Worm (Caenorhabditis elegans) whole organism, young adult: ENCODE data around the gene Y47D7A.18.
A peak's percentile ranks its signal among the peaks of the same experiment; 100 is the strongest.

Experiments
- F10E7.11 ChIP-seq: sonication (generic microtip); optimal IDR thresholded peaks from 2 replicates; lab custom pipeline; 2017; ENCODE audit warnings: mild to moderate bottlenecking, missing genetic modification characterization, moderate library complexity, missing compliant biosample characterization
- K11D2.4 ChIP-seq: fragments of 200-800 bp; sonication (Bioruptor generic); IDR thresholded peaks from 2 replicates; pipeline ENCODE4 v1.3.6; 2022; ENCODE audit warnings: missing genetic modification reagents, missing genetic modification characterization, missing compliant biosample characterization
- T07F8.4 ChIP-seq: sonication (generic microtip); optimal IDR thresholded peaks from 2 replicates; lab custom pipeline; 2016; ENCODE audit warnings: mild to moderate bottlenecking, missing genetic modification characterization, moderate library complexity, missing compliant biosample characterization
- T26A5.8 ChIP-seq: sonication (generic microtip); optimal IDR thresholded peaks from 2 replicates; lab custom pipeline; 2016; ENCODE audit warnings: missing genetic modification characterization, missing compliant biosample characterization
- akir-1 ChIP-seq: fragments of 200-800 bp; sonication (Bioruptor generic); optimal IDR thresholded peaks from 2 replicates; lab custom pipeline; 2018; ENCODE audit warnings: mild to moderate bottlenecking, missing genetic modification characterization, moderate library complexity, missing compliant biosample characterization
- atf-7 ChIP-seq: sonication (generic microtip); optimal IDR thresholded peaks from 2 replicates; lab custom pipeline; 2017; ENCODE audit warnings: mild to moderate bottlenecking, missing genetic modification characterization, missing compliant biosample characterization
- attf-3 ChIP-seq: fragments of 200-800 bp; sonication (Bioruptor generic); conservative IDR thresholded peaks from 2 replicates; pipeline ENCODE4 v1.3.6; 2022; ENCODE audit warnings: missing genetic modification reagents, missing genetic modification characterization, missing compliant biosample characterization
- attf-6 ChIP-seq: fragments of 200-800 bp; sonication (Bioruptor generic); IDR thresholded peaks from 2 replicates; pipeline ENCODE4 v1.3.6; 2022; ENCODE audit warnings: missing genetic modification reagents, missing genetic modification characterization, missing compliant biosample characterization
- bed-1 ChIP-seq: fragments of 200-800 bp; sonication (Bioruptor generic); IDR thresholded peaks from 2 replicates; pipeline ENCODE4 v1.3.6; 2022; ENCODE audit warnings: missing genetic modification reagents, missing genetic modification characterization, missing compliant biosample characterization
- cebp-1 ChIP-seq, 2 experiments: fragments of 200-800 bp in 1 of 2; sonication (Bioruptor generic) in 1 of 2; sonication (generic microtip) in 1 of 2; IDR thresholded peaks in 1 of 2; optimal IDR thresholded peaks in 1 of 2; 2 replicates each; pipeline versions ENCODE4 v1.3.6 to Lab custom; 2017 to 2022; ENCODE audit warnings: missing compliant biosample characterization in 2 of 2, missing genetic modification characterization in 2 of 2, mild to moderate bottlenecking in 1 of 2, missing genetic modification reagents in 1 of 2, moderate library complexity in 1 of 2
- ceh-79 ChIP-seq: sonication (generic microtip); optimal IDR thresholded peaks from 2 replicates; lab custom pipeline; 2017; ENCODE audit warnings: mild to moderate bottlenecking, missing genetic modification characterization, missing compliant biosample characterization
- chd-7 ChIP-seq: sonication (generic microtip); optimal IDR thresholded peaks from 2 replicates; lab custom pipeline; 2016; ENCODE audit warnings: mild to moderate bottlenecking, missing genetic modification characterization, moderate library complexity, missing compliant biosample characterization
- egl-18 ChIP-seq: fragments of 200-800 bp; sonication (Bioruptor generic); IDR thresholded peaks from 2 replicates; pipeline ENCODE4 v1.3.6; 2022; ENCODE audit warnings: missing genetic modification reagents, missing genetic modification characterization, missing compliant biosample characterization
- egrh-3 ChIP-seq: fragments of 200-800 bp; sonication (Bioruptor generic); IDR thresholded peaks from 2 replicates; pipeline ENCODE4 v1.3.6; 2022; ENCODE audit warnings: missing genetic modification reagents, missing genetic modification characterization, missing compliant biosample characterization
- hsf-1 ChIP-seq: fragments of 200-800 bp; sonication (Bioruptor generic); IDR thresholded peaks from 2 replicates; pipeline ENCODE4 v1.3.6; 2022; ENCODE audit warnings: missing genetic modification reagents, missing genetic modification characterization, missing compliant biosample characterization
- lin-26 ChIP-seq: fragments of 200-800 bp; sonication (Bioruptor generic); IDR thresholded peaks from 2 replicates; pipeline ENCODE4 v1.3.6; 2022; ENCODE audit warnings: missing genetic modification reagents, missing genetic modification characterization, missing compliant biosample characterization
- lin-54 ChIP-seq: fragments of 200-800 bp; sonication (Bioruptor generic); optimal IDR thresholded peaks from 2 replicates; lab custom pipeline; 2018; ENCODE audit warnings: mild to moderate bottlenecking, missing genetic modification characterization, missing compliant biosample characterization
- madf-10 ChIP-seq: sonication (generic microtip); optimal IDR thresholded peaks from 2 replicates; lab custom pipeline; 2016; ENCODE audit warnings: mild to moderate bottlenecking, missing genetic modification characterization, missing compliant biosample characterization
- mxl-1 ChIP-seq: sonication (generic microtip); optimal IDR thresholded peaks from 2 replicates; lab custom pipeline; 2016; ENCODE audit warnings: missing genetic modification characterization, missing compliant biosample characterization
- nhr-90 ChIP-seq: sonication (generic microtip); optimal IDR thresholded peaks from 2 replicates; lab custom pipeline; 2016; ENCODE audit warnings: missing genotype, mild to moderate bottlenecking, missing genetic modification characterization, missing compliant biosample characterization
- rcor-1 ChIP-seq: fragments of 200-800 bp; sonication (Bioruptor generic); IDR thresholded peaks from 2 replicates; pipeline ENCODE4 v1.3.6; 2022; ENCODE audit warnings: missing genetic modification reagents, missing genetic modification characterization, missing compliant biosample characterization
- rec-8 ChIP-seq, 2 experiments: sonication (generic microtip); optimal IDR thresholded peaks; 2 replicates each; lab custom pipeline; 2016; ENCODE audit warnings: mild to moderate bottlenecking in 2 of 2, missing genetic modification characterization in 2 of 2, missing genetic modification reagents in 2 of 2, missing genotype in 2 of 2, missing biosample characterization in 1 of 2, missing compliant biosample characterization in 1 of 2, moderate library complexity in 1 of 2
- repo-1 ChIP-seq: sonication (generic microtip); optimal IDR thresholded peaks from 2 replicates; lab custom pipeline; 2017; ENCODE audit warnings: mild to moderate bottlenecking, missing genetic modification characterization, missing compliant biosample characterization
- snpc-1.3 ChIP-seq: sonication (generic microtip); optimal IDR thresholded peaks from 2 replicates; lab custom pipeline; 2017; ENCODE audit warnings: missing genetic modification characterization, mild to moderate bottlenecking, missing compliant biosample characterization, antibody characterized with exemption, moderate library complexity, missing genotype, missing genetic modification reagents; ENCODE audit not compliant: insufficient read depth
- snpc-3.4 ChIP-seq: sonication (generic microtip); optimal IDR thresholded peaks from 2 replicates; lab custom pipeline; 2017; ENCODE audit warnings: missing genetic modification characterization, mild to moderate bottlenecking, missing compliant biosample characterization, antibody characterized with exemption, moderate library complexity, missing genotype, missing genetic modification reagents
- zfh-2 ChIP-seq: fragments of 200-800 bp; sonication (Bioruptor generic); conservative IDR thresholded peaks from 2 replicates; pipeline ENCODE4 v1.3.6; 2022; ENCODE audit warnings: missing genetic modification reagents, missing genetic modification characterization, missing compliant biosample characterization
- ztf-26 ChIP-seq: sonication (generic microtip); optimal IDR thresholded peaks from 2 replicates; lab custom pipeline; 2017; ENCODE audit warnings: missing genetic modification characterization, missing compliant biosample characterization
- ztf-3 ChIP-seq: fragments of 200-800 bp; sonication (Bioruptor generic); optimal IDR thresholded peaks from 2 replicates; lab custom pipeline; 2018; ENCODE audit warnings: mild to moderate bottlenecking, missing genetic modification characterization, missing compliant biosample characterization
- ztf-6 ChIP-seq: fragments of 200-800 bp; sonication (Bioruptor generic); IDR thresholded peaks from 2 replicates; pipeline ENCODE4 v1.3.6; 2022; ENCODE audit warnings: missing genetic modification reagents, missing genetic modification characterization, missing compliant biosample characterization

Y47D7A.18 gene

ce11 chrV:4432196-4432595 lies 15.6 kb upstream of the Y47D7A.18 start:
- TF ChIP-seq zfh-2 (GFP tag; lab: Robert Waterston, UW): peak; percentile 55
- TF ChIP-seq egrh-3: peak; percentile 93

ce11 chrV:4429576-4429975 lies 13.0 kb upstream of the Y47D7A.18 start, which contains the start of gene Y47D7A.12:
Y47D7A.12 (minus strand) TSS chrV:4429676.
- TF ChIP-seq egl-18 (GFP tag; lab: Robert Waterston, UW) (no peak), lin-54 (GFP tag; lab: Kevin White, UChicago) (no peak), rec-8 (tag; optimal IDR thresholded peaks at IDR 0.05; lab: Kevin White, UChicago) (no peak), F10E7.11 (tag; lab: Kevin White, UChicago) (no peak), ceh-79 (no peak), snpc-1.3 (tag; lab: Kevin White, UChicago) (no peak)

- no peak for TF ChIP-seq T07F8.4
- TF ChIP-seq T26A5.8 (tag; lab: Kevin White, UChicago): no peak
- TF ChIP-seq chd-7 (tag; lab: Kevin White, UChicago): no peak
- TF ChIP-seq attf-3 (GFP tag; lab: Robert Waterston, UW): no peak
- TF ChIP-seq ztf-26 (tag; lab: Kevin White, UChicago): no peak
- TF ChIP-seq snpc-1.3 (tag; lab: Kevin White, UChicago): no peak
- no peak for TF ChIP-seq snpc-3.4
- no peak for TF ChIP-seq hsf-1 (GFP tag; lab: Robert Waterston, UW)
- TF ChIP-seq egl-18 (GFP tag; lab: Robert Waterston, UW): no peak
These were observed 11.6 kb upstream of the Y47D7A.18 start, which contains the start of gene Y47D7A.11 for ce11 chrV:4428202-4428601. Y47D7A.11 (minus strand) TSS chrV:4428302.

DNA sequence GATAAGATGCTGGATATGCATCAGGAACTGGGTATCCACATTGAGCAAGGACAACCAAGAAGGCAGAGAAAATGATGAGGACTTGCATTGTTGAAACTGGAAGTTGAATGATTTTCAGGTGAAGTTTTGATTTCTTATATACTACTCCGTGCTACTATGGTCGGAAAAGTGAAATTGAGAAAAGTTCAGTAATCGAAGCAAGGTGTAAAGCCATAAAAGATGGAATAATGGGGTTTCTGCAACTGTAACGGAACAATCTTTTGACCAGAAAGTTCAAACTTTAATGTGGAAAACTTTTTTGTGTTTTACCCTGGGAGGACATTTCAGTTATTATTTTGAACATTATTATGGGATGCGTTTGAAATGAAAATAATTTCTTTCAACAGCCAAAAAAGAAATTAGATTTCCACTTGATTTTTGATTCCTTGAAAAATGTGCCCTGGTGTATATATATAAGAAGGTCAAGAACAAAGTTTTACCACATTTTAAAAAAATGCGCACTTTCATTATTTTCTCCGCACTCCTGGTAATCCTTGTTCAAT lies 7.3 kb upstream of the Y47D7A.18 start, which contains the start of the genes Y47D7A.9 and Y47D7A.19:
Gene Y47D7A.9, minus strand, starts transcription at position 101 of the 542 bp plus-strand sequence.
Gene Y47D7A.19, plus strand, starts transcription at position 492 of the 542 bp plus-strand sequence.
- no peak for TF ChIP-seq atf-7 (tag; lab: Kevin White, UChicago)
- TF ChIP-seq mxl-1 (tag; lab: Kevin White, UChicago): no peak
- TF ChIP-seq cebp-1 (GFP tag; IDR thresholded peaks at IDR 0.05; lab: Robert Waterston, UW): no peak
- TF ChIP-seq cebp-1 (tag; optimal IDR thresholded peaks at IDR 0.05; lab: Kevin White, UChicago): no peak
- TF ChIP-seq rcor-1: no peak
- no peak for TF ChIP-seq bed-1
- no peak for TF ChIP-seq nhr-90
- TF ChIP-seq chd-7 (tag; lab: Kevin White, UChicago): no peak
- no peak for TF ChIP-seq K11D2.4 (GFP tag; lab: Robert Waterston, UW)

ce11 chrV:4423087-4423486 lies 6.5 kb upstream of the Y47D7A.18 start:
- TF ChIP-seq ztf-6 (GFP tag; lab: Robert Waterston, UW) (no peak), zfh-2 (GFP tag; lab: Robert Waterston, UW) (peak; percentile 70), repo-1 (no peak), attf-6 (GFP tag; lab: Robert Waterston, UW) (no peak), lin-26 (GFP tag; lab: Robert Waterston, UW) (peak; percentile 35; the same call in 1 of the 2 replicates), ztf-3 (no peak), F10E7.11 (tag; lab: Kevin White, UChicago) (no peak)

ce11 chrV:4422127-4422526 lies 5.5 kb upstream of the Y47D7A.18 start, which contains the start of gene skr-7:
skr-7 (plus strand) TSS chrV:4422427.
- TF ChIP-seq akir-1 (GFP tag; lab: Kevin White, UChicago) (no peak), madf-10 (tag; lab: Kevin White, UChicago) (no peak)
